Worm (Caenorhabditis elegans): Measurements from ENCODE around the gene fubl-1.

DNA sequence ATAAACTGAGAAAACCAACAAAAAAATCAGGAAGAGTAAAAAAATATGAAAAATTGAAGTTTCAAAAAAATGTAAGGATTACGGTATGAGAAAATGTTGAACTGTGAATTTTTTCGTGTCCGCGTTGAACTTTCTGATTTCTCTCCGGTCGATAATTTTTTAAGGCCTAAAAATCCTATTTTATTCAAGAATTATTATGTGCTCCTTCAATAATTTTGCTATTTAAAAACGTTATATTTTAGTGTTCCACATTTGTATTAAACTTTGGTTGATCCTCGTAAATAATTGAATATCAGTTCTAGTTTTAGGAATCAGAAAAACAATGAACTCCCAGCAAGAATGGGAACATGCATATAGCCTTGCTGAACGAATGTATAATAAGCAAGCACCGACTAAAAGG lies 26.0 kb downstream of the fubl-1 start, which contains the start of gene hpo-40:
- TF ChIP-seq unc-62 (GFP tag; optimal IDR thresholded peaks at IDR 0.05) (no peak), egl-27 (tag; optimal IDR thresholded peaks at IDR 0.05) (no peak), ama-1 (optimal IDR thresholded peaks at IDR 0.05) (no peak), nhr-237 (tag; optimal IDR thresholded peaks at IDR 0.05) (no peak), unc-130 (tag; optimal IDR thresholded peaks at IDR 0.05) (no peak)
